Fruit fly (Drosophila melanogaster) whole organism, adult: ENCODE measurements around the gene CG31975.

Source experiments
- CG11617 ChIP-seq: fragments of 200-800 bp; sonication (Bioruptor generic); optimal IDR thresholded peaks from 2 replicates; lab custom pipeline; 2017; ENCODE audit warnings: mild to moderate bottlenecking, missing biosample characterization, missing genetic modification reagents, missing genetic modification characterization
- CG12768 ChIP-seq: fragments of 200-800 bp; sonication (Bioruptor generic); optimal IDR thresholded peaks from 2 replicates; lab custom pipeline; 2017; ENCODE audit warnings: missing biosample characterization, missing genetic modification characterization, mild to moderate bottlenecking, moderate library complexity, missing genetic modification reagents
- CG7101 ChIP-seq: fragments of 200-800 bp; sonication (Bioruptor generic); optimal IDR thresholded peaks from 2 replicates; lab custom pipeline; 2018; ENCODE audit warnings: missing biosample characterization, mild to moderate bottlenecking, missing genetic modification characterization, moderate library complexity
- pad ChIP-seq: fragments of 200-800 bp; sonication (Bioruptor generic); optimal IDR thresholded peaks from 3 replicates; lab custom pipeline; 2017; ENCODE audit warnings: missing biosample characterization, missing genetic modification characterization, mild to moderate bottlenecking, moderate library complexity, missing genetic modification reagents

CG31975 gene

DNA sequence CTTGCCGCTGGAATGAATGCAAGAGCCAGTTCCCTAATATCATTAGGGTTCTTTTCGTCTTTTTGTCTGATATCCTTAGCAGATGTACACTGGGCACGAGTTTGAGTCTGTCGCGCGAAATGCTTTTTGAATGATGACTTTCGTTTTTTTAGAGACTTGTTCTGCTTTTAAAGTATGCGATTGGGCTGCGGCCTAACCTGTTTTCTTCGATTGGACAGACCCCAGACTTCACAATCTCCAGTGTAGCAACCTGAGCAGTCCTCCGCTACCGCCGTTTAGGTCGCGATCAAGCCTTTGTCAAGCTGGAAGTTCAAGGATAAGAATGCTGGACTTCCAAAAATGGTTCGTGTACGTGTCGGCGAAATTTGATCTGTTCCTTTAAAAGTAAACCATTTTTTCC, 52.3 kb downstream of the CG31975 start:
- TF ChIP-seq CG12768 (GFP tag; lab: Kevin White, UChicago) (no peak), pad (GFP tag; lab: Kevin White, UChicago) (no peak), CG11617 (no peak), CG7101 (tag; lab: Kevin White, UChicago) (no peak)
